Fruit fly (Drosophila melanogaster) whole organism, embryonic: Measurements from ENCODE around the gene BomT3.

Source experiments
- CG1024 ChIP-seq: fragments of 200-800 bp; sonication (Bioruptor generic); IDR thresholded peaks from 2 replicates; pipeline ENCODE4 v1.3.6; 2022; ENCODE audit warnings: missing biosample characterization, missing genetic modification characterization
- CG11504 ChIP-seq: fragments of 200-800 bp; sonication (Bioruptor generic); optimal IDR thresholded peaks from 3 replicates; lab custom pipeline; 2019; ENCODE audit warnings: missing biosample characterization, mild to moderate bottlenecking, missing genetic modification characterization, moderate library complexity
- CG12219 ChIP-seq: fragments of 200-800 bp; sonication (Bioruptor generic); optimal IDR thresholded peaks from 3 replicates; lab custom pipeline; 2018; ENCODE audit warnings: missing biosample characterization, mild to moderate bottlenecking, missing genetic modification characterization
- CG12391 ChIP-seq: fragments of 200-800 bp; sonication (Bioruptor generic); optimal IDR thresholded peaks from 3 replicates; lab custom pipeline; 2018; ENCODE audit warnings: missing biosample characterization, mild to moderate bottlenecking, missing genetic modification characterization, moderate library complexity
- CG12769 ChIP-seq: fragments of 200-800 bp; sonication (Bioruptor generic); optimal IDR thresholded peaks from 2 replicates; lab custom pipeline; 2019; ENCODE audit warnings: missing biosample characterization, mild to moderate bottlenecking, missing genetic modification characterization, moderate library complexity
- CG13775 ChIP-seq: fragments of 200-800 bp; sonication (Bioruptor generic); optimal IDR thresholded peaks from 3 replicates; lab custom pipeline; 2017; ENCODE audit warnings: missing biosample characterization, mild to moderate bottlenecking, missing genetic modification characterization
- CG14860 ChIP-seq: fragments of 200-800 bp; sonication (Bioruptor generic); IDR thresholded peaks from 3 replicates; pipeline ENCODE4 v1.3.6; 2022; ENCODE audit warnings: missing biosample characterization, missing genetic modification characterization; ENCODE audit not compliant: partially characterized antibody
- CG17829 ChIP-seq: fragments of 200-800 bp; optimal IDR thresholded peaks from 2 replicates; lab custom pipeline; 2019; ENCODE audit warnings: missing biosample characterization, mild to moderate bottlenecking, missing genetic modification characterization, moderate library complexity
- CG3281 ChIP-seq: fragments of 200-800 bp; sonication (Bioruptor generic); optimal IDR thresholded peaks from 3 replicates; lab custom pipeline; 2017; ENCODE audit warnings: missing biosample characterization, mild to moderate bottlenecking, missing genetic modification characterization
- CG42726 ChIP-seq: fragments of 200-800 bp; sonication (Bioruptor generic); IDR thresholded peaks from 2 replicates; pipeline ENCODE4 v1.3.6; 2022; ENCODE audit warnings: missing biosample characterization, missing genetic modification characterization; ENCODE audit not compliant: partially characterized antibody
- CG4360 ChIP-seq: fragments of 200-800 bp; sonication (Bioruptor generic); IDR thresholded peaks from 2 replicates; pipeline ENCODE4 v1.3.6; 2022; ENCODE audit warnings: missing biosample characterization, missing genetic modification characterization
- CG4707 ChIP-seq: fragments of 200-800 bp; sonication (Bioruptor generic); optimal IDR thresholded peaks from 2 replicates; lab custom pipeline; 2018; ENCODE audit warnings: missing biosample characterization, mild to moderate bottlenecking, missing genetic modification characterization, moderate library complexity
- CG4854 ChIP-seq: fragments of 200-800 bp; sonication (Bioruptor generic); optimal IDR thresholded peaks from 2 replicates; lab custom pipeline; 2016; ENCODE audit warnings: missing biosample characterization, missing genetic modification characterization, inconsistent platforms
- CG7928 ChIP-seq: fragments of 200-800 bp; sonication (Bioruptor generic); optimal IDR thresholded peaks from 2 replicates; lab custom pipeline; 2017; ENCODE audit warnings: missing biosample characterization, mild to moderate bottlenecking, missing genetic modification characterization
- CG8281 ChIP-seq: fragments of 200-800 bp; sonication (Bioruptor generic); optimal IDR thresholded peaks from 2 replicates; lab custom pipeline; 2018; ENCODE audit warnings: missing biosample characterization, mild to moderate bottlenecking, missing genetic modification characterization, moderate library complexity
- CG8290 ChIP-seq, 3 experiments: fragments of 200-800 bp; sonication (Bioruptor generic); optimal IDR thresholded peaks; 2 replicates each; lab custom pipeline; 2016 to 2019; ENCODE audit warnings: missing biosample characterization in 3 of 3, missing genetic modification characterization in 3 of 3, mild to moderate bottlenecking in 2 of 3, moderate library complexity in 1 of 3
- CG9727 ChIP-seq: fragments of 200-800 bp; sonication (Bioruptor generic); optimal IDR thresholded peaks from 3 replicates; lab custom pipeline; 2017; ENCODE audit warnings: missing biosample characterization, mild to moderate bottlenecking, missing genetic modification characterization
- D ChIP-seq, 2 experiments: fragments of 200-800 bp in 1 of 2; fragments of >200 bp in 1 of 2; sonication (Bioruptor generic) in 1 of 2; optimal IDR thresholded peaks; 2 replicates in 1 of 2; 3 replicates in 1 of 2; lab custom pipeline; 2017; ENCODE audit warnings: mild to moderate bottlenecking in 1 of 2, missing biosample characterization in 1 of 2, missing genetic modification characterization in 1 of 2, missing genetic modification reagents in 1 of 2
- Deaf1 ChIP-seq: fragments of 200-800 bp; optimal IDR thresholded peaks from 3 replicates; lab custom pipeline; 2019; ENCODE audit warnings: missing biosample characterization, mild to moderate bottlenecking, missing genetic modification characterization, moderate library complexity
- Fer1 ChIP-seq: fragments of 200-800 bp; sonication (Bioruptor generic); optimal IDR thresholded peaks from 2 replicates; lab custom pipeline; 2017; ENCODE audit warnings: missing biosample characterization, mild to moderate bottlenecking, missing genetic modification characterization
- Hr51 ChIP-seq, 2 experiments: fragments of 200-800 bp; sonication (Bioruptor generic); optimal IDR thresholded peaks; 2 replicates in 1 of 2; 3 replicates in 1 of 2; lab custom pipeline; 2016 to 2018; ENCODE audit warnings: missing biosample characterization in 2 of 2, missing genetic modification characterization in 2 of 2, mild to moderate bottlenecking in 1 of 2, moderate library complexity in 1 of 2
- Max ChIP-seq: fragments of 200-800 bp; sonication (Bioruptor generic); optimal IDR thresholded peaks from 2 replicates; lab custom pipeline; 2016; ENCODE audit warnings: missing biosample characterization, mild to moderate bottlenecking, missing genetic modification characterization
- Mes4 ChIP-seq: fragments of 200-800 bp; sonication (Bioruptor generic); optimal IDR thresholded peaks from 2 replicates; lab custom pipeline; 2016; ENCODE audit warnings: missing biosample characterization, missing genetic modification characterization
- Oli ChIP-seq: fragments of 200-800 bp; sonication (Bioruptor generic); optimal IDR thresholded peaks from 2 replicates; lab custom pipeline; 2018; ENCODE audit warnings: missing biosample characterization, mild to moderate bottlenecking, missing genetic modification characterization, moderate library complexity
- Optix ChIP-seq: fragments of 200-800 bp; sonication (Bioruptor generic); IDR thresholded peaks from 3 replicates; pipeline ENCODE4 v1.3.6; 2022; ENCODE audit warnings: missing biosample characterization, missing genetic modification characterization
- Pdp1 ChIP-seq, 2 experiments: fragments of 200-800 bp; sonication (Bioruptor generic); optimal IDR thresholded peaks; 3 replicates each; lab custom pipeline; 2016; ENCODE audit warnings: missing biosample characterization in 2 of 2, missing genetic modification characterization in 2 of 2, mild to moderate bottlenecking in 1 of 2, moderate library complexity in 1 of 2
- Sox102F ChIP-seq: fragments of 200-800 bp; sonication (Bioruptor generic); optimal IDR thresholded peaks from 2 replicates; lab custom pipeline; 2018; ENCODE audit warnings: missing biosample characterization, mild to moderate bottlenecking, missing genetic modification characterization, moderate library complexity
- TFAM ChIP-seq: fragments of 200-800 bp; sonication (Bioruptor generic); optimal IDR thresholded peaks from 2 replicates; lab custom pipeline; 2017; ENCODE audit warnings: missing biosample characterization, missing genetic modification characterization, inconsistent platforms
- ap ChIP-seq: fragments of 200-800 bp; sonication (Bioruptor generic); IDR thresholded peaks from 2 replicates; pipeline ENCODE4 v1.3.6; 2022; ENCODE audit warnings: missing biosample characterization, missing genetic modification characterization
- bbx ChIP-seq: fragments of 200-800 bp; sonication (Bioruptor generic); IDR thresholded peaks from 2 replicates; pipeline ENCODE4 v1.3.6; 2022; ENCODE audit warnings: missing biosample characterization, missing genetic modification characterization; ENCODE audit not compliant: partially characterized antibody
- caup ChIP-seq: fragments of 200-800 bp; sonication (Bioruptor generic); optimal IDR thresholded peaks from 3 replicates; lab custom pipeline; 2017; ENCODE audit warnings: missing biosample characterization, mild to moderate bottlenecking, missing genetic modification characterization, moderate library complexity; ENCODE audit not compliant: severe bottlenecking
- ci ChIP-seq: fragments of 200-800 bp; sonication (Bioruptor generic); IDR thresholded peaks from 3 replicates; pipeline ENCODE4 v1.3.6; 2022; ENCODE audit warnings: missing biosample characterization, missing genetic modification characterization
- da ChIP-seq: fragments of 200-800 bp; sonication (Bioruptor generic); optimal IDR thresholded peaks from 2 replicates; lab custom pipeline; 2016; ENCODE audit warnings: missing biosample characterization, missing genetic modification characterization
- dmrt11E ChIP-seq: fragments of 200-800 bp; sonication (Bioruptor generic); optimal IDR thresholded peaks from 3 replicates; lab custom pipeline; 2018; ENCODE audit warnings: missing biosample characterization, mild to moderate bottlenecking, missing genetic modification characterization, moderate library complexity
- dysf ChIP-seq: fragments of 200-800 bp; sonication (Bioruptor generic); IDR thresholded peaks from 3 replicates; pipeline ENCODE4 v1.3.6; 2022; ENCODE audit warnings: missing biosample characterization, missing genetic modification characterization
- ems ChIP-seq: fragments of 200-800 bp; sonication (Bioruptor generic); optimal IDR thresholded peaks from 3 replicates; lab custom pipeline; 2016; ENCODE audit warnings: missing biosample characterization, missing genetic modification characterization
- exex ChIP-seq: fragments of 200-800 bp; sonication (Bioruptor generic); optimal IDR thresholded peaks from 4 replicates; lab custom pipeline; 2018; ENCODE audit warnings: missing biosample characterization, mild to moderate bottlenecking, missing genetic modification characterization, moderate library complexity
- fd64A ChIP-seq: fragments of 200-800 bp; sonication (Bioruptor generic); optimal IDR thresholded peaks from 3 replicates; lab custom pipeline; 2018; ENCODE audit warnings: missing biosample characterization, mild to moderate bottlenecking, missing genetic modification characterization
- fd96Cb ChIP-seq: fragments of 200-800 bp; sonication (Bioruptor generic); optimal IDR thresholded peaks from 2 replicates; lab custom pipeline; 2018; ENCODE audit warnings: missing biosample characterization, mild to moderate bottlenecking, missing genetic modification characterization, moderate library complexity
- grau ChIP-seq: fragments of 200-800 bp; optimal IDR thresholded peaks from 3 replicates; lab custom pipeline; 2019; ENCODE audit warnings: missing biosample characterization, mild to moderate bottlenecking, missing genetic modification characterization, moderate library complexity
- gsb-n ChIP-seq: fragments of 200-800 bp; sonication (Bioruptor generic); optimal IDR thresholded peaks from 3 replicates; lab custom pipeline; 2018; ENCODE audit warnings: missing biosample characterization, mild to moderate bottlenecking, missing genetic modification characterization
- jigr1 ChIP-seq: fragments of 200-800 bp; sonication (Bioruptor generic); IDR thresholded peaks from 3 replicates; pipeline ENCODE4 v1.3.6; 2022; ENCODE audit warnings: missing biosample characterization, missing genetic modification characterization
- kni ChIP-seq: fragments of 200-800 bp; sonication (Bioruptor generic); optimal IDR thresholded peaks from 3 replicates; lab custom pipeline; 2017; ENCODE audit warnings: mild to moderate bottlenecking, missing biosample characterization, missing genetic modification reagents, missing genetic modification characterization
- pb ChIP-seq: fragments of 200-800 bp; sonication (Bioruptor generic); optimal IDR thresholded peaks from 3 replicates; lab custom pipeline; 2016; ENCODE audit warnings: missing biosample characterization, missing genetic modification characterization
- phol ChIP-seq: fragments of 200-800 bp; sonication (Bioruptor generic); optimal IDR thresholded peaks from 3 replicates; lab custom pipeline; 2018; ENCODE audit warnings: missing biosample characterization, mild to moderate bottlenecking, missing genetic modification characterization, moderate library complexity
- pzg ChIP-seq: fragments of 200-800 bp; sonication (Bioruptor generic); optimal IDR thresholded peaks from 3 replicates; lab custom pipeline; 2018; ENCODE audit warnings: missing biosample characterization, mild to moderate bottlenecking, missing genetic modification characterization, moderate library complexity
- seq ChIP-seq: fragments of 200-800 bp; sonication (Bioruptor generic); IDR thresholded peaks from 2 replicates; pipeline ENCODE4 v1.3.6; 2022; ENCODE audit warnings: missing biosample characterization, missing genetic modification characterization
- trh ChIP-seq: fragments of 200-800 bp; sonication (Bioruptor generic); optimal IDR thresholded peaks from 2 replicates; lab custom pipeline; 2016; ENCODE audit warnings: missing biosample characterization, missing genetic modification characterization
- unpg ChIP-seq: fragments of 200-800 bp; sonication (Bioruptor generic); optimal IDR thresholded peaks from 3 replicates; lab custom pipeline; 2018; ENCODE audit warnings: missing biosample characterization, mild to moderate bottlenecking, missing genetic modification characterization, moderate library complexity

BomT3 gene

DNA sequence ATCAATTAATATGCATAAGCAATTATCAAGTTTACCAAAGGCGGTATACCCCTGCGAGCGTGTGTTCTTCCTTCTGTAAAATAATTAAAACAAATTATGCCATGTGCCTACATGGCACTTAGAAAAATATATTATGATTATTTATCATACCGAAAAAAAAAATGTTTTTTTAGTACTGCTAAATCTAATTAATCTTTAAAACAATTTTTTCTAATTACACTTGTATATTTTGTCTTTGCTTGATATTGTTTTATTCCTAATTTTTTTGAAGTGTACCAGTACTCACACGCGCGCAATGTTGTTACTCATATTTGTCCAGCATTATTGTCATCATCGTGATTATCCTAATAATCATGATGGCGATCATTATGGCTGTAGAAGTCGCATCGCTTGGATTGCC is 37.1 kb upstream of the BomT3 start (continued):
- TF ChIP-seq Optix (no peak), phol (tag; lab: Kevin White, UChicago) (peak; percentile 35), grau (tag; lab: Kevin White, UChicago) (peak; percentile 41), CG13775 (GFP tag; lab: Kevin White, UChicago) (no peak), CG11504 (peak; percentile 39), fd64A (GFP tag; lab: Kevin White, UChicago) (no peak), CG17829 (tag; lab: Kevin White, UChicago) (no peak), Sox102F (GFP tag; lab: Kevin White, UChicago) (peak; percentile 33), trh (GFP tag; lab: Kevin White, UChicago) (no peak), jigr1 (GFP tag; lab: Robert Waterston, UW) (no peak), CG12769 (tag; lab: Kevin White, UChicago) (no peak), CG1024 (no peak), kni (GFP tag; lab: Kevin White, UChicago) (no peak), TFAM (GFP tag; lab: Kevin White, UChicago) (no peak), da (no peak), Fer1 (no peak), unpg (GFP tag; lab: Kevin White, UChicago) (peak; percentile 22), CG7928 (GFP tag; lab: Kevin White, UChicago) (no peak), ap (GFP tag; lab: Robert Waterston, UW) (0 out of 2 replicates have a peak, but pooled peaks have one; percentile 35), ems (GFP tag; lab: Kevin White, UChicago) (no peak), gsb-n (tag; lab: Kevin White, UChicago) (no peak), CG12391 (tag; lab: Kevin White, UChicago) (peak; percentile 33), D (optimal IDR thresholded peaks at IDR 0.05; lab: Kevin White, UChicago) (no peak), D (GFP tag; optimal IDR thresholded peaks at IDR 0.05; lab: Kevin White, UChicago) (no peak), ci (GFP tag; lab: Robert Waterston, UW) (no peak), CG8281 (no peak), CG8290 (GFP tag; optimal IDR thresholded peaks at IDR 0.05; lab: Kevin White, UChicago) (no peak), CG8290 (tag; optimal IDR thresholded peaks at IDR 0.05; lab: Kevin White, UChicago) (no peak), Hr51 (GFP tag; optimal IDR thresholded peaks at IDR 0.05; lab: Kevin White, UChicago) (peak in 1 of 2 experiments; percentile 24), CG12219 (GFP tag; lab: Kevin White, UChicago) (no peak), pb (GFP tag; lab: Kevin White, UChicago) (no peak), seq (no peak), CG4854 (GFP tag; lab: Kevin White, UChicago) (no peak), dmrt11E (tag; lab: Kevin White, UChicago) (peak; percentile 34), Max (GFP tag; lab: Kevin White, UChicago) (no peak), Oli (tag; lab: Kevin White, UChicago) (peak; percentile 37), caup (GFP tag; lab: Kevin White, UChicago) (peak; percentile 40), pzg (GFP tag; lab: Kevin White, UChicago) (no peak), CG3281 (GFP tag; lab: Kevin White, UChicago) (peak; percentile 56), Pdp1 (GFP tag; optimal IDR thresholded peaks at IDR 0.05; lab: Kevin White, UChicago) (no peak), fd96Cb (tag; lab: Kevin White, UChicago) (peak; percentile 19), dysf (0 out of 3 replicates have a peak, but pooled peaks have one; percentile 43), Deaf1 (tag; lab: Kevin White, UChicago) (no peak), bbx (GFP tag; lab: Robert Waterston, UW) (no peak), CG4360 (GFP tag; lab: Robert Waterston, UW) (no peak), Mes4 (GFP tag; lab: Kevin White, UChicago) (no peak), CG14860 (no peak), CG9727 (GFP tag; lab: Kevin White, UChicago) (peak; percentile 7), CG42726 (no peak), CG4707 (no peak), exex (tag; lab: Kevin White, UChicago) (no peak)
